Fruit fly (Drosophila melanogaster) whole organism, embryonic: ENCODE measurements around the gene sky.

ENCODE experiments used
- CG10147 ChIP-seq: fragments of 200-800 bp; sonication (Bioruptor generic); optimal IDR thresholded peaks from 2 replicates; lab custom pipeline; 2019; ENCODE audit warnings: missing biosample characterization, mild to moderate bottlenecking, missing genetic modification characterization, moderate library complexity
- CG10321 ChIP-seq: fragments of 200-800 bp; sonication (Bioruptor generic); IDR thresholded peaks from 2 replicates; pipeline ENCODE4 v1.3.6; 2022; ENCODE audit warnings: missing biosample characterization, missing genetic modification characterization
- CG12071 ChIP-seq: fragments of 200-800 bp; sonication (Bioruptor generic); optimal IDR thresholded peaks from 3 replicates; lab custom pipeline; 2018; ENCODE audit warnings: missing biosample characterization, mild to moderate bottlenecking, missing genetic modification characterization
- CG12155 ChIP-seq: fragments of 200-800 bp; sonication (Bioruptor generic); optimal IDR thresholded peaks from 3 replicates; lab custom pipeline; 2016; ENCODE audit warnings: missing biosample characterization, missing genetic modification characterization
- CG15011 ChIP-seq: fragments of 200-800 bp; sonication (Bioruptor generic); optimal IDR thresholded peaks from 3 replicates; lab custom pipeline; 2018; ENCODE audit warnings: missing biosample characterization, mild to moderate bottlenecking, missing genetic modification characterization
- CG1602 ChIP-seq: fragments of 200-800 bp; sonication (Bioruptor generic); optimal IDR thresholded peaks from 3 replicates; lab custom pipeline; 2016; ENCODE audit warnings: missing biosample characterization, missing genetic modification characterization
- CG16813 ChIP-seq: fragments of 200-800 bp; sonication (Bioruptor generic); IDR thresholded peaks from 3 replicates; pipeline ENCODE4 v1.3.6; 2022; ENCODE audit warnings: missing biosample characterization, missing genetic modification characterization; ENCODE audit not compliant: partially characterized antibody
- CG17359 ChIP-seq: fragments of 200-800 bp; sonication (Bioruptor generic); optimal IDR thresholded peaks from 3 replicates; lab custom pipeline; 2018; ENCODE audit warnings: missing biosample characterization, mild to moderate bottlenecking, missing genetic modification characterization, moderate library complexity
- CG1792 ChIP-seq: fragments of 200-800 bp; sonication (Bioruptor generic); optimal IDR thresholded peaks from 2 replicates; lab custom pipeline; 2016; ENCODE audit warnings: missing biosample characterization, missing genetic modification characterization
- CG2199 ChIP-seq: fragments of 200-800 bp; sonication (Bioruptor generic); IDR thresholded peaks from 3 replicates; pipeline ENCODE4 v1.3.6; 2022; ENCODE audit warnings: missing biosample characterization, missing genetic modification characterization
- CG2202 ChIP-seq: fragments of 200-800 bp; sonication (Bioruptor generic); optimal IDR thresholded peaks from 2 replicates; lab custom pipeline; 2018; ENCODE audit warnings: missing biosample characterization, mild to moderate bottlenecking, missing genetic modification characterization
- CG3163 ChIP-seq: fragments of 200-800 bp; sonication (Bioruptor generic); optimal IDR thresholded peaks from 3 replicates; lab custom pipeline; 2016; ENCODE audit warnings: missing biosample characterization, missing genetic modification characterization
- CG34422 ChIP-seq: fragments of 200-800 bp; sonication (Bioruptor generic); IDR thresholded peaks from 3 replicates; pipeline ENCODE4 v1.3.6; 2022; ENCODE audit warnings: missing biosample characterization, missing genetic modification characterization
- CG5245 ChIP-seq: fragments of 200-800 bp; sonication (Bioruptor generic); optimal IDR thresholded peaks from 3 replicates; lab custom pipeline; 2016; ENCODE audit warnings: missing biosample characterization, missing genetic modification characterization
- CG6683 ChIP-seq: fragments of 200-800 bp; sonication (Bioruptor generic); optimal IDR thresholded peaks from 2 replicates; lab custom pipeline; 2017; ENCODE audit warnings: missing biosample characterization, mild to moderate bottlenecking, missing genetic modification characterization, missing genetic modification reagents
- CG7372 ChIP-seq: fragments of 200-800 bp; sonication (Bioruptor generic); IDR thresholded peaks from 2 replicates; pipeline ENCODE4 v1.3.6; 2022; ENCODE audit warnings: missing biosample characterization, missing genetic modification characterization
- CG8089 ChIP-seq: fragments of 200-800 bp; sonication (Bioruptor generic); optimal IDR thresholded peaks from 3 replicates; lab custom pipeline; 2016; ENCODE audit warnings: missing biosample characterization, missing genetic modification characterization
- CG8359 ChIP-seq: fragments of 200-800 bp; sonication (Bioruptor generic); optimal IDR thresholded peaks from 2 replicates; lab custom pipeline; 2017; ENCODE audit warnings: missing biosample characterization, mild to moderate bottlenecking, missing genetic modification characterization, borderline replicate concordance
- CG9215 ChIP-seq: fragments of 200-800 bp; sonication (Bioruptor generic); IDR thresholded peaks from 2 replicates; pipeline ENCODE4 v1.3.6; 2022; ENCODE audit warnings: missing biosample characterization, missing genetic modification characterization
- CG9797 ChIP-seq: fragments of 200-800 bp; sonication (Bioruptor generic); optimal IDR thresholded peaks from 3 replicates; lab custom pipeline; 2018; ENCODE audit warnings: missing biosample characterization, mild to moderate bottlenecking, missing genetic modification characterization
- D19B ChIP-seq: fragments of 200-800 bp; sonication (Bioruptor generic); optimal IDR thresholded peaks from 2 replicates; lab custom pipeline; 2017; ENCODE audit warnings: missing biosample characterization, mild to moderate bottlenecking, missing genetic modification characterization
- E2f2 ChIP-seq: fragments of 200-800 bp; sonication (Bioruptor generic); IDR thresholded peaks from 2 replicates; pipeline ENCODE4 v1.3.6; 2022; ENCODE audit warnings: missing biosample characterization, missing genetic modification characterization
- Ets65A ChIP-seq: fragments of 200-800 bp; sonication (Bioruptor generic); peaks from one replicate; lab custom pipeline; 2016; ENCODE audit warnings: missing biosample characterization, missing genetic modification characterization
- HLH4C ChIP-seq: fragments of 200-800 bp; sonication (Bioruptor generic); IDR thresholded peaks from 3 replicates; pipeline ENCODE4 v1.3.6; 2022; ENCODE audit warnings: missing biosample characterization, missing genetic modification characterization; ENCODE audit not compliant: partially characterized antibody
- HLH54F ChIP-seq: fragments of 200-800 bp; sonication (Bioruptor generic); optimal IDR thresholded peaks from 3 replicates; lab custom pipeline; 2016; ENCODE audit warnings: missing biosample characterization, missing genetic modification characterization
- Hand ChIP-seq: fragments of 200-800 bp; sonication (Bioruptor generic); optimal IDR thresholded peaks from 2 replicates; lab custom pipeline; 2017; ENCODE audit warnings: mild to moderate bottlenecking, missing biosample characterization, missing genetic modification reagents, missing genetic modification characterization
- Hey ChIP-seq: fragments of 200-800 bp; sonication (Bioruptor generic); optimal IDR thresholded peaks from 3 replicates; lab custom pipeline; 2018; ENCODE audit warnings: missing biosample characterization, mild to moderate bottlenecking, missing genetic modification characterization
- Lhr ChIP-seq: fragments of 200-800 bp; sonication (Bioruptor generic); optimal IDR thresholded peaks from 3 replicates; lab custom pipeline; 2017; ENCODE audit warnings: mild to moderate bottlenecking, missing biosample characterization, missing genetic modification reagents, missing genetic modification characterization
- Sox102F ChIP-seq: fragments of 200-800 bp; sonication (Bioruptor generic); optimal IDR thresholded peaks from 2 replicates; lab custom pipeline; 2018; ENCODE audit warnings: missing biosample characterization, mild to moderate bottlenecking, missing genetic modification characterization, moderate library complexity
- ap ChIP-seq: fragments of 200-800 bp; sonication (Bioruptor generic); IDR thresholded peaks from 2 replicates; pipeline ENCODE4 v1.3.6; 2022; ENCODE audit warnings: missing biosample characterization, missing genetic modification characterization
- cad ChIP-seq: fragments of >200 bp; optimal IDR thresholded peaks from 2 replicates; lab custom pipeline; 2017; ENCODE audit warnings: missing biosample characterization, missing genetic modification characterization
- crp ChIP-seq, 2 experiments: fragments of 200-800 bp; sonication (Bioruptor generic); optimal IDR thresholded peaks; 2 replicates in 1 of 2; 3 replicates in 1 of 2; lab custom pipeline; 2017; ENCODE audit warnings: missing biosample characterization in 2 of 2, missing genetic modification characterization in 2 of 2, mild to moderate bottlenecking in 1 of 2, moderate library complexity in 1 of 2
- cwo ChIP-seq: fragments of 200-800 bp; sonication (Bioruptor generic); optimal IDR thresholded peaks from 3 replicates; lab custom pipeline; 2017; ENCODE audit warnings: missing biosample characterization, missing genetic modification characterization, mild to moderate bottlenecking, moderate library complexity, missing genetic modification reagents
- dmrt11E ChIP-seq: fragments of 200-800 bp; sonication (Bioruptor generic); optimal IDR thresholded peaks from 3 replicates; lab custom pipeline; 2018; ENCODE audit warnings: missing biosample characterization, mild to moderate bottlenecking, missing genetic modification characterization, moderate library complexity
- gro ChIP-seq: fragments of 200-800 bp; sonication (Bioruptor generic); optimal IDR thresholded peaks from 2 replicates; lab custom pipeline; 2016; ENCODE audit warnings: missing biosample characterization, missing genetic modification characterization
- hkb ChIP-seq, 2 experiments: fragments of 200-800 bp in 1 of 2; fragments of >200 bp in 1 of 2; sonication (Bioruptor generic) in 1 of 2; IDR thresholded peaks in 1 of 2; optimal IDR thresholded peaks in 1 of 2; 2 replicates each; pipeline versions ENCODE4 v1.3.6 to Lab custom; 2017 to 2022; ENCODE audit warnings: missing biosample characterization in 1 of 2, missing genetic modification characterization in 1 of 2
- lov ChIP-seq, 2 experiments: fragments of 200-800 bp in 1 of 2; fragments of >200 bp in 1 of 2; sonication (Bioruptor generic) in 1 of 2; IDR thresholded peaks in 1 of 2; optimal IDR thresholded peaks in 1 of 2; 2 replicates in 1 of 2; 3 replicates in 1 of 2; pipeline versions ENCODE4 v1.3.6 to Lab custom; 2017 to 2022; ENCODE audit warnings: missing biosample characterization in 1 of 2, missing genetic modification characterization in 1 of 2
- mld ChIP-seq: fragments of 200-800 bp; sonication (Bioruptor generic); IDR thresholded peaks from 3 replicates; pipeline ENCODE4 v1.3.6; 2022; ENCODE audit warnings: missing biosample characterization, missing genetic modification characterization; ENCODE audit not compliant: partially characterized antibody
- pum ChIP-seq: fragments of 200-800 bp; sonication (Bioruptor generic); optimal IDR thresholded peaks from 2 replicates; lab custom pipeline; 2016; ENCODE audit warnings: missing biosample characterization, missing genetic modification characterization
- sc ChIP-seq, 3 experiments: fragments of >200 bp in 2 of 3; fragments of 200-800 bp in 1 of 3; sonication (Bioruptor generic) in 1 of 3; optimal IDR thresholded peaks; 2 replicates in 2 of 3; 3 replicates in 1 of 3; lab custom pipeline; 2017; ENCODE audit warnings: mild to moderate bottlenecking in 1 of 3, missing biosample characterization in 1 of 3, missing genetic modification characterization in 1 of 3, missing genetic modification reagents in 1 of 3
- sens-2 ChIP-seq: fragments of 200-800 bp; sonication (Bioruptor generic); IDR thresholded peaks from 2 replicates; pipeline ENCODE4 v1.3.6; 2022; ENCODE audit warnings: missing biosample characterization, missing genetic modification characterization
- sna ChIP-seq: fragments of 200-800 bp; sonication (Bioruptor generic); IDR thresholded peaks from 2 replicates; pipeline ENCODE4 v1.3.6; 2022; ENCODE audit warnings: missing biosample characterization, missing genetic modification characterization; ENCODE audit not compliant: partially characterized antibody
- toy ChIP-seq: fragments of 200-800 bp; sonication (Bioruptor generic); IDR thresholded peaks from 2 replicates; pipeline ENCODE4 v1.3.6; 2022; ENCODE audit warnings: missing biosample characterization, missing genetic modification characterization
- trem ChIP-seq: fragments of 200-800 bp; optimal IDR thresholded peaks from 3 replicates; lab custom pipeline; 2019; ENCODE audit warnings: missing biosample characterization, mild to moderate bottlenecking, missing genetic modification characterization, moderate library complexity
- vfl ChIP-seq: fragments of 200-800 bp; sonication (Bioruptor generic); optimal IDR thresholded peaks from 2 replicates; lab custom pipeline; 2016; ENCODE audit warnings: missing biosample characterization, missing genetic modification characterization
- vnd ChIP-seq: fragments of 200-800 bp; sonication (Bioruptor generic); IDR thresholded peaks from 3 replicates; pipeline ENCODE4 v1.3.6; 2022; ENCODE audit warnings: missing biosample characterization, missing genetic modification characterization; ENCODE audit not compliant: partially characterized antibody
- yki ChIP-seq: fragments of >200 bp; optimal IDR thresholded peaks from 3 replicates; lab custom pipeline; 2018
- zen ChIP-seq: fragments of 200-800 bp; sonication (Bioruptor generic); optimal IDR thresholded peaks from 3 replicates; lab custom pipeline; 2018; ENCODE audit warnings: missing biosample characterization, mild to moderate bottlenecking, missing genetic modification characterization, moderate library complexity

sky gene

dm6 chr2L:20864764-20865265 is 53.9 kb downstream of the sky start, which contains the start of gene CG9338 (continued):
- no peak for TF ChIP-seq hkb (optimal IDR thresholded peaks at IDR 0.05; lab: Kevin White, UChicago)
- TF ChIP-seq hkb (GFP tag; IDR thresholded peaks at IDR 0.05; lab: Robert Waterston, UW): peak; percentile 83
- TF ChIP-seq Lhr (GFP tag; lab: Kevin White, UChicago): peak; percentile 13
- TF ChIP-seq CG10147: peak; percentile 72
- no peak for TF ChIP-seq cad (GFP tag; lab: Kevin White, UChicago)
- TF ChIP-seq CG1792 (GFP tag; lab: Kevin White, UChicago): peak; percentile 61
- peak; percentile 56 for TF ChIP-seq CG3163 (GFP tag; lab: Kevin White, UChicago)
- TF ChIP-seq dmrt11E: peak; percentile 30
- peak; percentile 89 for TF ChIP-seq CG15011 (GFP tag; lab: Kevin White, UChicago)
- TF ChIP-seq CG1602: peak; percentile 64
- no peak for TF ChIP-seq yki (lab: Kevin White, UChicago)
- peak; percentile 95 for TF ChIP-seq CG17359
- no peak for TF ChIP-seq vfl
- TF ChIP-seq pum (GFP tag; lab: Kevin White, UChicago): peak; percentile 81
- peak; percentile 94; the same call in 2 of the 3 replicates for TF ChIP-seq CG34422 (GFP tag; lab: Robert Waterston, UW)
- TF ChIP-seq gro (GFP tag; lab: Kevin White, UChicago): peak; percentile 86
- TF ChIP-seq HLH54F (GFP tag; lab: Kevin White, UChicago): peak; percentile 73
- no peak for TF ChIP-seq sc (optimal IDR thresholded peaks at IDR 0.05; lab: Kevin White, UChicago)
- TF ChIP-seq sc (GFP tag; optimal IDR thresholded peaks at IDR 0.05; lab: Kevin White, UChicago): peak; percentile 22
- TF ChIP-seq sna: no peak
- peak; percentile 85 for TF ChIP-seq CG8359 (GFP tag; lab: Kevin White, UChicago)
- TF ChIP-seq mld (GFP tag; lab: Robert Waterston, UW): no peak
- peak; percentile 73 for TF ChIP-seq HLH4C
- peak; percentile 96 for TF ChIP-seq CG12155 (GFP tag; lab: Kevin White, UChicago)
- TF ChIP-seq CG10321 (GFP tag; lab: Robert Waterston, UW): peak; percentile 16; the same call in 1 of the 2 replicates
- TF ChIP-seq D19B (GFP tag; lab: Kevin White, UChicago): peak; percentile 98
- no peak for TF ChIP-seq CG16813
- TF ChIP-seq CG9215 (GFP tag; lab: Robert Waterston, UW): peak; percentile 93
- TF ChIP-seq crp (GFP tag; optimal IDR thresholded peaks at IDR 0.05; lab: Kevin White, UChicago): peak in 1 of 2 experiments; percentile 32
- TF ChIP-seq vnd (GFP tag; lab: Robert Waterston, UW): 0 out of 3 replicates have a peak, but pooled peaks have one; percentile 23
- TF ChIP-seq Sox102F: peak; percentile 79
- peak; percentile 82 for TF ChIP-seq toy
- TF ChIP-seq sens-2 (GFP tag; lab: Robert Waterston, UW): 0 out of 2 replicates have a peak, but pooled peaks have one; percentile 11
- peak; percentile 86 for TF ChIP-seq CG2199 (GFP tag; lab: Robert Waterston, UW)
- TF ChIP-seq CG2202 (tag; lab: Kevin White, UChicago): peak; percentile 70
- no peak for TF ChIP-seq lov (optimal IDR thresholded peaks at IDR 0.05; lab: Kevin White, UChicago)
- peak; percentile 88 for TF ChIP-seq lov (GFP tag; IDR thresholded peaks at IDR 0.05; lab: Robert Waterston, UW)
- TF ChIP-seq CG7372: peak; percentile 88
- TF ChIP-seq Ets65A (GFP tag; lab: Kevin White, UChicago): peak; percentile 96
- peak; percentile 37 for TF ChIP-seq CG9797 (GFP tag; lab: Kevin White, UChicago)
- TF ChIP-seq CG6683: peak; percentile 88
- TF ChIP-seq trem (tag; lab: Kevin White, UChicago): peak; percentile 92
- TF ChIP-seq CG12071 (GFP tag; lab: Kevin White, UChicago): peak; percentile 91
- TF ChIP-seq E2f2 (GFP tag; lab: Robert Waterston, UW): peak; percentile 48; the same call in 1 of the 2 replicates
- peak; percentile 68 for TF ChIP-seq Hand (GFP tag; lab: Kevin White, UChicago)
- TF ChIP-seq Hey: peak; percentile 34
- peak; percentile 84 for TF ChIP-seq zen (tag; lab: Kevin White, UChicago)
- peak; percentile 42; the same call in 1 of the 2 replicates for TF ChIP-seq ap (GFP tag; lab: Robert Waterston, UW)
- TF ChIP-seq CG8089 (GFP tag; lab: Kevin White, UChicago): peak; percentile 73
- peak; percentile 48 for TF ChIP-seq CG5245 (GFP tag; lab: Kevin White, UChicago)
- peak; percentile 94 for TF ChIP-seq cwo (GFP tag; lab: Kevin White, UChicago)
